Worm (Caenorhabditis elegans) whole organism, early embryonic: ENCODE measurements around the gene B0302.5.

Source experiments
- B0310.2 ChIP-seq: sonication (generic microtip); optimal IDR thresholded peaks from 2 replicates; lab custom pipeline; 2016; ENCODE audit warnings: mild to moderate bottlenecking, missing genetic modification characterization, missing compliant biosample characterization
- ama-1 ChIP-seq: fragments of 150-350 bp; optimal IDR thresholded peaks from 2 replicates; lab custom pipeline; 2014
- ceh-36 ChIP-seq: sonication (generic microtip); optimal IDR thresholded peaks from 2 replicates; lab custom pipeline; 2016; ENCODE audit warnings: missing genetic modification characterization, inconsistent platforms, missing compliant biosample characterization
- hmg-4 ChIP-seq: fragments of 200-800 bp; sonication (Bioruptor generic); optimal IDR thresholded peaks from 2 replicates; lab custom pipeline; 2018; ENCODE audit warnings: mild to moderate bottlenecking, missing genetic modification characterization, missing compliant biosample characterization
- pes-1 ChIP-seq: fragments of 200-800 bp; sonication (Bioruptor generic); IDR thresholded peaks from 2 replicates; pipeline ENCODE4 v1.3.6; 2022; ENCODE audit warnings: missing genetic modification reagents, missing genetic modification characterization, missing compliant biosample characterization
- tbx-11 ChIP-seq: fragments of 200-800 bp; sonication (Bioruptor generic); IDR thresholded peaks from 2 replicates; pipeline ENCODE4 v1.3.6; 2022; ENCODE audit warnings: missing genetic modification characterization, missing compliant biosample characterization

DNA sequence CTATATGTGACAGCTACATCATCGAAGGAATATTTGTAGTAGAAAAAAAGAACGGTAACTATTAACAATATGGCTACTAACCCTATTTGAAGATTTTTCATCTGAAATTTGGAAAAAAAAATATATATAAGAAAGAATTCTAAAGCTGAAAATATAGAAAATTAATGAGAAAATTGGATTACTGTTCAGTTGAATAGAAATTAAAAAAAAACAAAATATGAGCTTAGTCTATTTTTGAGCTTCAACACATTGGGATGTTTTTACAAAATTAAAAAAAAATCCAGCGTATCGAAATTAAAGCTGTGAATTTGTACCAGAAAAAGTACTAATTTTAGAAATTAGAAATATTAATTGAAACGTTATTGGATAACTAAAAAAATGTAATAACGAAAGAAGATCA is 14.3 kb upstream of the B0302.5 start, which contains the start of gene T08G2.2:
- TF ChIP-seq ceh-36 (tag; lab: Kevin White, UChicago) (no peak), ama-1 (lab: Kevin White, UChicago) (no peak), tbx-11 (GFP tag; lab: Robert Waterston, UW) (no peak), pes-1 (no peak), B0310.2 (no peak), hmg-4 (GFP tag; lab: Kevin White, UChicago) (no peak)
